Worm (Caenorhabditis elegans) whole organism, L2 larva: ENCODE data around the gene nspc-13.

Experiments
- C34F6.9 ChIP-seq: fragments of 150-350 bp; optimal IDR thresholded peaks from 2 replicates; lab custom pipeline; 2014; ENCODE audit warnings: missing biosample characterization, missing genetic modification characterization
- ZK546.5 ChIP-seq: sonication (generic microtip); optimal IDR thresholded peaks from 2 replicates; lab custom pipeline; 2017; ENCODE audit warnings: missing biosample characterization, missing genetic modification characterization
- ama-1 ChIP-seq: fragments of 150-350 bp; optimal IDR thresholded peaks from 2 replicates; lab custom pipeline; 2018; ENCODE audit warnings: inconsistent platforms
- ceh-82 ChIP-seq: fragments of 150-350 bp; optimal IDR thresholded peaks from 2 replicates; lab custom pipeline; 2014; ENCODE audit warnings: missing biosample characterization, missing genetic modification characterization
- egl-27 ChIP-seq: sonication (generic microtip); optimal IDR thresholded peaks from 3 replicates; lab custom pipeline; 2017; ENCODE audit warnings: missing biosample characterization, missing genetic modification reagents, missing genetic modification characterization
- gmeb-1 ChIP-seq: fragments of 150-350 bp; optimal IDR thresholded peaks from 2 replicates; lab custom pipeline; 2014; ENCODE audit warnings: missing biosample characterization, missing genetic modification characterization
- lin-13 ChIP-seq: fragments of 150-350 bp; optimal IDR thresholded peaks from 2 replicates; lab custom pipeline; 2014; ENCODE audit warnings: missing biosample characterization, missing genetic modification reagents, missing genetic modification characterization
- mab-5 ChIP-seq: fragments of 150-350 bp; optimal IDR thresholded peaks from 2 replicates; lab custom pipeline; 2014; ENCODE audit warnings: missing biosample characterization, missing genetic modification characterization
- nhr-237 ChIP-seq: fragments of 150-350 bp; optimal IDR thresholded peaks from 2 replicates; lab custom pipeline; 2014; ENCODE audit warnings: missing biosample characterization, missing genetic modification characterization
- nhr-77 ChIP-seq: fragments of 150-350 bp; optimal IDR thresholded peaks from 2 replicates; lab custom pipeline; 2014; ENCODE audit warnings: missing biosample characterization, missing genetic modification characterization
- snpc-4 ChIP-seq: fragments of 150-350 bp; optimal IDR thresholded peaks from 2 replicates; lab custom pipeline; 2014; ENCODE audit warnings: missing biosample characterization, missing genetic modification characterization
- unc-39 ChIP-seq: fragments of 150-350 bp; optimal IDR thresholded peaks from 2 replicates; lab custom pipeline; 2014; ENCODE audit warnings: missing biosample characterization, missing genetic modification characterization

ce11 chrX:12320737-12321136 is 36.5 kb upstream of the nspc-13 start, which contains the start of gene ceh-40:
- no peak for TF ChIP-seq egl-27 (tag; lab: Kevin White, UChicago)
- no peak for TF ChIP-seq nhr-237
- no peak for TF ChIP-seq ceh-82
- no peak for TF ChIP-seq ama-1 (lab: Kevin White, UChicago)
- no peak for TF ChIP-seq snpc-4 (tag; lab: Kevin White, UChicago)
- no peak for TF ChIP-seq gmeb-1
- TF ChIP-seq lin-13 (GFP tag; lab: Kevin White, UChicago), result no peak
- no peak for TF ChIP-seq ZK546.5
- no peak for TF ChIP-seq unc-39 (tag; lab: Kevin White, UChicago)
- TF ChIP-seq nhr-77 (tag; lab: Kevin White, UChicago), result no peak
- TF ChIP-seq C34F6.9, result no peak
- no peak for TF ChIP-seq mab-5
